Fruit fly (Drosophila melanogaster) whole organism, embryonic: ENCODE data around the gene CG6659.
A peak's percentile ranks its signal among the peaks of the same experiment; 100 is the strongest.

Source experiments
- Atf3 ChIP-seq: fragments of 200-800 bp; sonication (Bioruptor generic); optimal IDR thresholded peaks from 3 replicates; lab custom pipeline; 2016; ENCODE audit warnings: missing biosample characterization, missing genetic modification characterization
- Bteb2 ChIP-seq: fragments of 200-800 bp; sonication (Bioruptor generic); optimal IDR thresholded peaks from 2 replicates; lab custom pipeline; 2016; ENCODE audit warnings: missing biosample characterization, missing genetic modification characterization
- CG10366 ChIP-seq: fragments of 200-800 bp; sonication (Bioruptor generic); IDR thresholded peaks from 2 replicates; pipeline ENCODE4 v1.3.6; 2022; ENCODE audit warnings: missing biosample characterization, missing genetic modification characterization
- CG10543 ChIP-seq: fragments of 200-800 bp; sonication (Bioruptor generic); optimal IDR thresholded peaks from 3 replicates; lab custom pipeline; 2017; ENCODE audit warnings: missing biosample characterization, mild to moderate bottlenecking, missing genetic modification characterization, moderate library complexity
- CG10654 ChIP-seq: fragments of 200-800 bp; sonication (Bioruptor generic); optimal IDR thresholded peaks from 2 replicates; lab custom pipeline; 2016; ENCODE audit warnings: missing biosample characterization, missing genetic modification characterization
- CG11723 ChIP-seq: fragments of 200-800 bp; sonication (Bioruptor generic); optimal IDR thresholded peaks from 2 replicates; lab custom pipeline; 2017; ENCODE audit warnings: missing biosample characterization, mild to moderate bottlenecking, missing genetic modification characterization
- CG12391 ChIP-seq: fragments of 200-800 bp; sonication (Bioruptor generic); optimal IDR thresholded peaks from 3 replicates; lab custom pipeline; 2018; ENCODE audit warnings: missing biosample characterization, mild to moderate bottlenecking, missing genetic modification characterization, moderate library complexity
- CG15514 ChIP-seq: fragments of 200-800 bp; sonication (Bioruptor generic); optimal IDR thresholded peaks from 3 replicates; lab custom pipeline; 2017; ENCODE audit warnings: missing biosample characterization, missing genetic modification characterization, mild to moderate bottlenecking, moderate library complexity, missing genetic modification reagents
- CG16863 ChIP-seq: fragments of 200-800 bp; sonication (Bioruptor generic); optimal IDR thresholded peaks from 3 replicates; lab custom pipeline; 2016; ENCODE audit warnings: missing biosample characterization, missing genetic modification characterization
- CG17385 ChIP-seq: fragments of 200-800 bp; sonication (Bioruptor generic); optimal IDR thresholded peaks from 3 replicates; lab custom pipeline; 2018; ENCODE audit warnings: missing biosample characterization, mild to moderate bottlenecking, missing genetic modification characterization
- CG31388 ChIP-seq: fragments of 200-800 bp; sonication (Bioruptor generic); optimal IDR thresholded peaks from 2 replicates; lab custom pipeline; 2016; ENCODE audit warnings: missing biosample characterization, missing genetic modification characterization
- CG33213 ChIP-seq: fragments of 200-800 bp; sonication (Bioruptor generic); optimal IDR thresholded peaks from 3 replicates; lab custom pipeline; 2016; ENCODE audit warnings: missing biosample characterization, missing genetic modification characterization
- CG34422 ChIP-seq: fragments of 200-800 bp; sonication (Bioruptor generic); IDR thresholded peaks from 3 replicates; pipeline ENCODE4 v1.3.6; 2022; ENCODE audit warnings: missing biosample characterization, missing genetic modification characterization
- CG42726 ChIP-seq: fragments of 200-800 bp; sonication (Bioruptor generic); IDR thresholded peaks from 2 replicates; pipeline ENCODE4 v1.3.6; 2022; ENCODE audit warnings: missing biosample characterization, missing genetic modification characterization; ENCODE audit not compliant: partially characterized antibody
- CG4404 ChIP-seq: fragments of 200-800 bp; sonication (Bioruptor generic); IDR thresholded peaks from 2 replicates; pipeline ENCODE4 v1.3.6; 2022; ENCODE audit warnings: missing biosample characterization, missing genetic modification characterization
- CG5180 ChIP-seq: fragments of 200-800 bp; sonication (Bioruptor generic); optimal IDR thresholded peaks from 3 replicates; lab custom pipeline; 2017; ENCODE audit warnings: missing biosample characterization, missing genetic modification characterization, mild to moderate bottlenecking, moderate library complexity, missing genetic modification reagents
- CG5245 ChIP-seq: fragments of 200-800 bp; sonication (Bioruptor generic); optimal IDR thresholded peaks from 3 replicates; lab custom pipeline; 2016; ENCODE audit warnings: missing biosample characterization, missing genetic modification characterization
- CG7271 ChIP-seq: fragments of 200-800 bp; sonication (Bioruptor generic); optimal IDR thresholded peaks from 2 replicates; lab custom pipeline; 2018; ENCODE audit warnings: missing biosample characterization, mild to moderate bottlenecking, missing genetic modification characterization, moderate library complexity
- CG7556 ChIP-seq: fragments of 200-800 bp; sonication (Bioruptor generic); optimal IDR thresholded peaks from 2 replicates; lab custom pipeline; 2017; ENCODE audit warnings: missing biosample characterization, mild to moderate bottlenecking, missing genetic modification characterization
- CG8478 ChIP-seq: fragments of >200 bp; optimal IDR thresholded peaks from 2 replicates; lab custom pipeline; 2018
- CG8944 ChIP-seq: fragments of 200-800 bp; sonication (Bioruptor generic); optimal IDR thresholded peaks from 3 replicates; lab custom pipeline; 2016; ENCODE audit warnings: missing biosample characterization, missing genetic modification characterization
- E2f2 ChIP-seq: fragments of 200-800 bp; sonication (Bioruptor generic); IDR thresholded peaks from 2 replicates; pipeline ENCODE4 v1.3.6; 2022; ENCODE audit warnings: missing biosample characterization, missing genetic modification characterization
- Hsf ChIP-seq: fragments of 200-800 bp; sonication (Bioruptor generic); optimal IDR thresholded peaks from 3 replicates; lab custom pipeline; 2016; ENCODE audit warnings: missing biosample characterization, missing genetic modification characterization
- Mes4 ChIP-seq: fragments of 200-800 bp; sonication (Bioruptor generic); optimal IDR thresholded peaks from 2 replicates; lab custom pipeline; 2016; ENCODE audit warnings: missing biosample characterization, missing genetic modification characterization
- Oli ChIP-seq: fragments of 200-800 bp; sonication (Bioruptor generic); optimal IDR thresholded peaks from 2 replicates; lab custom pipeline; 2018; ENCODE audit warnings: missing biosample characterization, mild to moderate bottlenecking, missing genetic modification characterization, moderate library complexity
- Optix ChIP-seq: fragments of 200-800 bp; sonication (Bioruptor generic); IDR thresholded peaks from 3 replicates; pipeline ENCODE4 v1.3.6; 2022; ENCODE audit warnings: missing biosample characterization, missing genetic modification characterization
- Pdp1 ChIP-seq, 2 experiments: fragments of 200-800 bp; sonication (Bioruptor generic); optimal IDR thresholded peaks; 3 replicates each; lab custom pipeline; 2016; ENCODE audit warnings: missing biosample characterization in 2 of 2, missing genetic modification characterization in 2 of 2, mild to moderate bottlenecking in 1 of 2, moderate library complexity in 1 of 2
- Ssrp ChIP-seq: fragments of 200-800 bp; sonication (Bioruptor generic); optimal IDR thresholded peaks from 2 replicates; lab custom pipeline; 2018; ENCODE audit warnings: missing biosample characterization, mild to moderate bottlenecking, missing genetic modification characterization, moderate library complexity
- Trl ChIP-seq, 3 experiments: fragments of >200 bp in 2 of 3; fragments of 200-800 bp in 1 of 3; sonication (Bioruptor generic) in 1 of 3; optimal IDR thresholded peaks; 2 replicates in 1 of 3; 3 replicates in 2 of 3; lab custom pipeline; 2016 to 2017; ENCODE audit warnings: missing biosample characterization in 1 of 3, missing genetic modification characterization in 1 of 3
- Xbp1 ChIP-seq: fragments of 200-800 bp; sonication (Bioruptor generic); optimal IDR thresholded peaks from 3 replicates; lab custom pipeline; 2016; ENCODE audit warnings: missing biosample characterization, mild to moderate bottlenecking, missing genetic modification characterization
- aop ChIP-seq: fragments of 200-800 bp; sonication (Bioruptor generic); IDR thresholded peaks from 2 replicates; pipeline ENCODE4 v1.3.6; 2022; ENCODE audit warnings: missing biosample characterization, missing genetic modification characterization
- az2 ChIP-seq: fragments of 200-800 bp; sonication (Bioruptor generic); optimal IDR thresholded peaks from 3 replicates; lab custom pipeline; 2016; ENCODE audit warnings: missing biosample characterization, missing genetic modification characterization
- dati ChIP-seq: fragments of 200-800 bp; sonication (Bioruptor generic); IDR thresholded peaks from 2 replicates; pipeline ENCODE4 v1.3.6; 2022; ENCODE audit warnings: missing biosample characterization, missing genetic modification characterization
- dmrt99B ChIP-seq: fragments of 200-800 bp; sonication (Bioruptor generic); optimal IDR thresholded peaks from 2 replicates; lab custom pipeline; 2018; ENCODE audit warnings: missing biosample characterization, mild to moderate bottlenecking, missing genetic modification characterization, moderate library complexity
- ems ChIP-seq: fragments of 200-800 bp; sonication (Bioruptor generic); optimal IDR thresholded peaks from 3 replicates; lab custom pipeline; 2016; ENCODE audit warnings: missing biosample characterization, missing genetic modification characterization
- eyg ChIP-seq: fragments of 200-800 bp; sonication (Bioruptor generic); optimal IDR thresholded peaks from 3 replicates; lab custom pipeline; 2016; ENCODE audit warnings: missing biosample characterization, missing genetic modification characterization
- gsb ChIP-seq: fragments of 200-800 bp; sonication (Bioruptor generic); IDR thresholded peaks from 2 replicates; pipeline ENCODE4 v1.3.6; 2022; ENCODE audit warnings: missing biosample characterization, missing genetic modification characterization
- her ChIP-seq: fragments of 200-800 bp; sonication (Bioruptor generic); optimal IDR thresholded peaks from 2 replicates; lab custom pipeline; 2016; ENCODE audit warnings: missing biosample characterization, missing genetic modification characterization
- kay ChIP-seq: fragments of 200-800 bp; sonication (Bioruptor generic); optimal IDR thresholded peaks from 2 replicates; lab custom pipeline; 2016; ENCODE audit warnings: missing biosample characterization, missing genetic modification characterization
- lab ChIP-seq: fragments of 200-800 bp; sonication (Bioruptor generic); optimal IDR thresholded peaks from 3 replicates; lab custom pipeline; 2017; ENCODE audit warnings: missing biosample characterization, missing genetic modification characterization, mild to moderate bottlenecking, moderate library complexity, missing genetic modification reagents
- lmd ChIP-seq: fragments of 200-800 bp; sonication (Bioruptor generic); IDR thresholded peaks from 2 replicates; pipeline ENCODE4 v1.3.6; 2022; ENCODE audit warnings: missing biosample characterization, missing genetic modification characterization
- pfk ChIP-seq: fragments of 200-800 bp; sonication (Bioruptor generic); optimal IDR thresholded peaks from 2 replicates; lab custom pipeline; 2018; ENCODE audit warnings: missing biosample characterization, mild to moderate bottlenecking, missing genetic modification characterization, moderate library complexity
- pho ChIP-seq: fragments of 200-800 bp; sonication (Bioruptor generic); optimal IDR thresholded peaks from 2 replicates; lab custom pipeline; 2016; ENCODE audit warnings: missing biosample characterization, missing genetic modification characterization
- repo ChIP-seq: fragments of 200-800 bp; sonication (Bioruptor generic); optimal IDR thresholded peaks from 2 replicates; lab custom pipeline; 2016; ENCODE audit warnings: missing biosample characterization, missing genetic modification characterization
- sc ChIP-seq, 3 experiments: fragments of >200 bp in 2 of 3; fragments of 200-800 bp in 1 of 3; sonication (Bioruptor generic) in 1 of 3; optimal IDR thresholded peaks; 2 replicates in 2 of 3; 3 replicates in 1 of 3; lab custom pipeline; 2017; ENCODE audit warnings: mild to moderate bottlenecking in 1 of 3, missing biosample characterization in 1 of 3, missing genetic modification characterization in 1 of 3, missing genetic modification reagents in 1 of 3
- shn ChIP-seq: fragments of 200-800 bp; sonication (Bioruptor generic); optimal IDR thresholded peaks from 3 replicates; lab custom pipeline; 2016; ENCODE audit warnings: missing biosample characterization, missing genetic modification characterization
- tll ChIP-seq, 2 experiments: fragments of 200-800 bp in 1 of 2; fragments of >200 bp in 1 of 2; sonication (Bioruptor generic) in 1 of 2; optimal IDR thresholded peaks; 2 replicates each; lab custom pipeline; 2017 to 2019; ENCODE audit warnings: missing biosample characterization in 2 of 2, missing genetic modification characterization in 2 of 2, mild to moderate bottlenecking in 1 of 2, moderate library complexity in 1 of 2
- ttk ChIP-seq: fragments of 200-800 bp; sonication (Bioruptor generic); IDR thresholded peaks from 2 replicates; pipeline ENCODE4 v2.1.2; 2022; ENCODE audit warnings: missing biosample characterization, missing genetic modification characterization
- yki ChIP-seq: fragments of >200 bp; optimal IDR thresholded peaks from 3 replicates; lab custom pipeline; 2018
- zf30C ChIP-seq: fragments of 200-800 bp; sonication (Bioruptor generic); optimal IDR thresholded peaks from 3 replicates; lab custom pipeline; 2018; ENCODE audit warnings: missing biosample characterization, mild to moderate bottlenecking, missing genetic modification characterization

The CG6659 gene

DNA sequence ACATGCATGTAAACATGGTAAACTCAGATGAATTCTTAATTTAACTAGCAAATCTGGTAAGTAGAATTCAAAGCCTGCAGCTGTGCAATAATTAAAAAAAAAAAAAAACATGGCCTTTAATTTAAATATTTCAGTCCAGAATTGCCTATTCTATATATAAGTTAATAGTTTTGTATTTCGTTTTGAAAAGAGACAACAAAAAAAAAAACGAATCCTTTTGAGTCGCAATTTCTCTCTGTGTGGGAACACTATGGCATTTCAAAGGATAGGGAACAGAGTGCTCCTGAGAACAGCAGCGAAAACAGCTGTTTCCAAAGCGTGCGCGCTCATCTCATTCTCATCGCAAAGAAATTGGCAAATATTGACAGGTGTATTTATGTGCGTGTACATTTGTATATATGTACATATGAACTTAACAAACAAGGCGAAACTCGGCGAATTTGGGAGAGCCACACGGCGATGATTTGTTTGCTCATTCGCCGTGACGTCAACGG, 11.3 kb downstream of the CG6659 start (continued):
- TF ChIP-seq CG7556 (GFP tag; lab: Kevin White, UChicago) (peak; percentile 64), Ssrp (tag; lab: Kevin White, UChicago) (peak; percentile 71), az2 (peak; percentile 57), lmd (GFP tag; lab: Robert Waterston, UW) (peak; percentile 66), CG5180 (GFP tag; lab: Kevin White, UChicago) (peak; percentile 45), CG17385 (GFP tag; lab: Kevin White, UChicago) (peak; percentile 53), CG12391 (peak; percentile 67), Xbp1 (GFP tag; lab: Kevin White, UChicago) (peak; percentile 64), Mes4 (no peak), CG33213 (no peak), CG5245 (GFP tag; lab: Kevin White, UChicago) (peak; percentile 39), dmrt99B (tag; lab: Kevin White, UChicago) (peak; percentile 71), aop (no peak), sc (optimal IDR thresholded peaks at IDR 0.05; lab: Kevin White, UChicago) (no peak), sc (GFP tag; optimal IDR thresholded peaks at IDR 0.05; lab: Kevin White, UChicago) (peak; percentile 27), gsb (GFP tag; lab: Robert Waterston, UW) (no peak), CG15514 (GFP tag; lab: Kevin White, UChicago) (peak; percentile 42), CG8944 (GFP tag; lab: Kevin White, UChicago) (no peak), CG42726 (GFP tag; lab: Robert Waterston, UW) (no peak), CG7271 (tag; lab: Kevin White, UChicago) (no peak), tll (GFP tag; optimal IDR thresholded peaks at IDR 0.05; lab: Kevin White, UChicago) (no peak), CG10654 (GFP tag; lab: Kevin White, UChicago) (peak; percentile 12), CG10543 (peak; percentile 22), Optix (no peak), dati (GFP tag; lab: Robert Waterston, UW) (no peak), E2f2 (GFP tag; lab: Robert Waterston, UW) (peak; percentile 30; the same call in 1 of the 2 replicates), repo (no peak), CG11723 (GFP tag; lab: Kevin White, UChicago) (peak; percentile 28), lab (peak; percentile 84), Atf3 (peak; percentile 51), Oli (tag; lab: Kevin White, UChicago) (peak; percentile 68), pfk (GFP tag; lab: Kevin White, UChicago) (peak; percentile 24), Trl (optimal IDR thresholded peaks at IDR 0.05; lab: Kevin White, UChicago) (no peak), Trl (GFP tag; optimal IDR thresholded peaks at IDR 0.05; lab: Kevin White, UChicago) (peak; percentile 31), yki (lab: Kevin White, UChicago) (no peak), ems (no peak), zf30C (GFP tag; lab: Kevin White, UChicago) (peak; percentile 87), ttk (GFP tag; lab: Robert Waterston, UW) (peak; percentile 47; the same call in 1 of the 2 replicates), CG34422 (GFP tag; lab: Robert Waterston, UW) (0 out of 3 replicates have a peak, but pooled peaks have one; percentile 23), shn (peak; percentile 7), pho (GFP tag; lab: Kevin White, UChicago) (peak; percentile 39), Bteb2 (no peak), CG10366 (GFP tag; lab: Robert Waterston, UW) (peak; percentile 41), CG16863 (GFP tag; lab: Kevin White, UChicago) (peak; percentile 15), CG31388 (GFP tag; lab: Kevin White, UChicago) (no peak), Hsf (GFP tag; lab: Kevin White, UChicago) (peak; percentile 57), CG8478 (lab: Kevin White, UChicago) (no peak), eyg (GFP tag; lab: Kevin White, UChicago) (no peak), Pdp1 (GFP tag; optimal IDR thresholded peaks at IDR 0.05; lab: Kevin White, UChicago) (peak; percentile 41 to 54), kay (GFP tag; lab: Kevin White, UChicago) (no peak), CG4404 (GFP tag; lab: Robert Waterston, UW) (peak; percentile 34; the same call in 1 of the 2 replicates), her (no peak)
